Worm (Caenorhabditis elegans): ENCODE data around the gene pals-25.

- TF ChIP-seq php-3 (GFP tag; IDR thresholded peaks at IDR 0.05): no peak
- no peak for TF ChIP-seq unc-62 (GFP tag; optimal IDR thresholded peaks at IDR 0.05 in 1 of 2)
- no peak for TF ChIP-seq unc-62 (tag; optimal IDR thresholded peaks at IDR 0.05)
- no peak for TF ChIP-seq ama-1 (optimal IDR thresholded peaks at IDR 0.05)
- TF ChIP-seq skn-1 (tag; optimal IDR thresholded peaks at IDR 0.05): no peak
- no peak for TF ChIP-seq nhr-102 (tag; optimal IDR thresholded peaks at IDR 0.05)
- TF ChIP-seq jun-1 (tag; optimal IDR thresholded peaks at IDR 0.05): no peak
- no peak for TF ChIP-seq nhr-76 (tag; optimal IDR thresholded peaks at IDR 0.05)
- no peak for TF ChIP-seq ztf-7 (tag; optimal IDR thresholded peaks at IDR 0.05)
- TF ChIP-seq nhr-11 (tag; optimal IDR thresholded peaks at IDR 0.05): peak; percentile 8
- no peak for TF ChIP-seq nhr-28 (tag; optimal IDR thresholded peaks at IDR 0.05)
- no peak for TF ChIP-seq lin-39 (tag; optimal IDR thresholded peaks at IDR 0.05)
- TF ChIP-seq Y105C5A.15 (GFP tag; IDR thresholded peaks at IDR 0.05): no peak
Measured at ce11 chrIII:96196-96595, 38.1 kb upstream of the pals-25 start.
